Worm (Caenorhabditis elegans) whole organism, L2 larva: ENCODE data around the gene znf-598.
A peak's percentile ranks its signal among the peaks of the same experiment; 100 is the strongest.

Experiments
- C34F6.9 ChIP-seq: fragments of 150-350 bp; optimal IDR thresholded peaks from 2 replicates; lab custom pipeline; 2014; ENCODE audit warnings: missing biosample characterization, missing genetic modification characterization
- F13H6.1 ChIP-seq: sonication (generic microtip); optimal IDR thresholded peaks from 2 replicates; lab custom pipeline; 2016; ENCODE audit warnings: missing genetic modification characterization, missing compliant biosample characterization
- R02D3.7 ChIP-seq: fragments of 150-350 bp; optimal IDR thresholded peaks from 2 replicates; lab custom pipeline; 2014; ENCODE audit warnings: missing biosample characterization, missing genetic modification characterization
- Y55F3AM.14 ChIP-seq: fragments of 200-800 bp; sonication (Bioruptor generic); optimal IDR thresholded peaks from 2 replicates; lab custom pipeline; 2018; ENCODE audit warnings: mild to moderate bottlenecking, missing genetic modification characterization, missing compliant biosample characterization
- ZK546.5 ChIP-seq: sonication (generic microtip); optimal IDR thresholded peaks from 2 replicates; lab custom pipeline; 2017; ENCODE audit warnings: missing biosample characterization, missing genetic modification characterization
- alr-1 ChIP-seq: fragments of 150-350 bp; optimal IDR thresholded peaks from 2 replicates; lab custom pipeline; 2014; ENCODE audit warnings: missing biosample characterization, missing genetic modification characterization
- aly-2 ChIP-seq: fragments of 150-350 bp; optimal IDR thresholded peaks from 2 replicates; lab custom pipeline; 2014; ENCODE audit warnings: missing biosample characterization, missing genetic modification characterization
- ama-1 ChIP-seq: fragments of 150-350 bp; optimal IDR thresholded peaks from 2 replicates; lab custom pipeline; 2018; ENCODE audit warnings: inconsistent platforms
- blmp-1 ChIP-seq: sonication (generic microtip); optimal IDR thresholded peaks from 2 replicates; lab custom pipeline; 2017; ENCODE audit warnings: missing genetic modification characterization, mild to moderate bottlenecking, missing compliant biosample characterization, antibody characterized with exemption, moderate library complexity; ENCODE audit not compliant: insufficient read depth
- ceh-16 ChIP-seq: fragments of 150-350 bp; optimal IDR thresholded peaks from 2 replicates; lab custom pipeline; 2014; ENCODE audit warnings: missing biosample characterization, missing genetic modification characterization
- ceh-82 ChIP-seq: fragments of 150-350 bp; optimal IDR thresholded peaks from 2 replicates; lab custom pipeline; 2014; ENCODE audit warnings: missing biosample characterization, missing genetic modification characterization
- crh-2 ChIP-seq: sonication (generic microtip); optimal IDR thresholded peaks from 2 replicates; lab custom pipeline; 2017; ENCODE audit warnings: missing biosample characterization, missing genetic modification characterization
- dmd-4 ChIP-seq: sonication (generic microtip); optimal IDR thresholded peaks from 2 replicates; lab custom pipeline; 2017; ENCODE audit warnings: missing biosample characterization, missing genetic modification characterization
- egl-27 ChIP-seq: sonication (generic microtip); optimal IDR thresholded peaks from 3 replicates; lab custom pipeline; 2017; ENCODE audit warnings: missing biosample characterization, missing genetic modification reagents, missing genetic modification characterization
- elt-1 ChIP-seq: fragments of 150-350 bp; optimal IDR thresholded peaks from 2 replicates; lab custom pipeline; 2014; ENCODE audit warnings: missing biosample characterization, missing genetic modification characterization
- elt-3 ChIP-seq: sonication (generic microtip); optimal IDR thresholded peaks from 2 replicates; lab custom pipeline; 2017; ENCODE audit warnings: missing biosample characterization, missing genetic modification characterization
- fos-1 ChIP-seq: fragments of 150-350 bp; optimal IDR thresholded peaks from 2 replicates; lab custom pipeline; 2014; ENCODE audit warnings: missing biosample characterization, missing genetic modification characterization
- gmeb-1 ChIP-seq: fragments of 150-350 bp; optimal IDR thresholded peaks from 2 replicates; lab custom pipeline; 2014; ENCODE audit warnings: missing biosample characterization, missing genetic modification characterization
- lin-11 ChIP-seq: fragments of 150-350 bp; sonication (generic microtip); optimal IDR thresholded peaks from 2 replicates; lab custom pipeline; 2014; ENCODE audit warnings: missing biosample characterization, missing genetic modification characterization, inconsistent platforms, mixed read lengths
- lin-13 ChIP-seq: fragments of 150-350 bp; optimal IDR thresholded peaks from 2 replicates; lab custom pipeline; 2014; ENCODE audit warnings: missing biosample characterization, missing genetic modification reagents, missing genetic modification characterization
- lin-39 ChIP-seq: fragments of 150-350 bp; optimal IDR thresholded peaks from 2 replicates; lab custom pipeline; 2014; ENCODE audit warnings: missing biosample characterization, missing genetic modification reagents, missing genetic modification characterization
- lsy-2 ChIP-seq, 2 experiments: fragments of 150-350 bp in 1 of 2; sonication (generic microtip) in 1 of 2; optimal IDR thresholded peaks; 2 replicates each; lab custom pipeline; 2014 to 2017; ENCODE audit warnings: missing biosample characterization in 2 of 2, missing genetic modification characterization in 2 of 2
- mab-5 ChIP-seq: fragments of 150-350 bp; optimal IDR thresholded peaks from 2 replicates; lab custom pipeline; 2014; ENCODE audit warnings: missing biosample characterization, missing genetic modification characterization
- mbf-1 ChIP-seq: sonication (generic microtip); optimal IDR thresholded peaks from 2 replicates; lab custom pipeline; 2017; ENCODE audit warnings: missing biosample characterization, missing genetic modification characterization
- mdl-1 ChIP-seq, 2 experiments: fragments of 150-350 bp in 1 of 2; sonication (generic microtip) in 1 of 2; optimal IDR thresholded peaks; 2 replicates each; lab custom pipeline; 2017; ENCODE audit warnings: missing biosample characterization in 2 of 2, missing genetic modification characterization in 2 of 2
- nhr-10 ChIP-seq: sonication (generic microtip); optimal IDR thresholded peaks from 2 replicates; lab custom pipeline; 2017; ENCODE audit warnings: missing biosample characterization, missing genetic modification characterization
- nhr-11 ChIP-seq: fragments of 150-350 bp; optimal IDR thresholded peaks from 2 replicates; lab custom pipeline; 2014; ENCODE audit warnings: missing biosample characterization, missing genetic modification characterization
- nhr-12 ChIP-seq: fragments of 150-350 bp; optimal IDR thresholded peaks from 2 replicates; lab custom pipeline; 2014; ENCODE audit warnings: missing biosample characterization, missing genetic modification characterization
- nhr-129 ChIP-seq: fragments of 150-350 bp; optimal IDR thresholded peaks from 2 replicates; lab custom pipeline; 2014; ENCODE audit warnings: missing biosample characterization, missing genetic modification characterization
- nhr-21 ChIP-seq: fragments of 150-350 bp; optimal IDR thresholded peaks from 2 replicates; lab custom pipeline; 2014; ENCODE audit warnings: missing biosample characterization, missing genetic modification characterization
- nhr-237 ChIP-seq: fragments of 150-350 bp; optimal IDR thresholded peaks from 2 replicates; lab custom pipeline; 2014; ENCODE audit warnings: missing biosample characterization, missing genetic modification characterization
- nhr-25 ChIP-seq: fragments of 150-350 bp; sonication (generic microtip); optimal IDR thresholded peaks from 3 replicates; lab custom pipeline; 2014; ENCODE audit warnings: missing biosample characterization, missing genetic modification characterization
- nhr-77 ChIP-seq: fragments of 150-350 bp; optimal IDR thresholded peaks from 2 replicates; lab custom pipeline; 2014; ENCODE audit warnings: missing biosample characterization, missing genetic modification characterization
- peb-1 ChIP-seq: fragments of 150-350 bp; optimal IDR thresholded peaks from 2 replicates; lab custom pipeline; 2014; ENCODE audit warnings: missing biosample characterization, missing genetic modification characterization
- skn-1 ChIP-seq: sonication (generic microtip); optimal IDR thresholded peaks from 2 replicates; lab custom pipeline; 2017; ENCODE audit warnings: missing biosample characterization, missing genetic modification characterization
- sma-3 ChIP-seq: sonication (generic microtip); optimal IDR thresholded peaks from 2 replicates; lab custom pipeline; 2016; ENCODE audit warnings: missing genetic modification reagents, missing genetic modification characterization, missing compliant biosample characterization
- sma-9 ChIP-seq, 2 experiments: fragments of 150-350 bp in 1 of 2; sonication (generic microtip) in 1 of 2; optimal IDR thresholded peaks; 2 replicates each; lab custom pipeline; 2014 to 2016; ENCODE audit warnings: missing genetic modification characterization in 2 of 2, mild to moderate bottlenecking in 1 of 2, missing biosample characterization in 1 of 2, missing compliant biosample characterization in 1 of 2, missing genetic modification reagents in 1 of 2, moderate library complexity in 1 of 2
- snpc-4 ChIP-seq: fragments of 150-350 bp; optimal IDR thresholded peaks from 2 replicates; lab custom pipeline; 2014; ENCODE audit warnings: missing biosample characterization, missing genetic modification characterization
- unc-39 ChIP-seq: fragments of 150-350 bp; optimal IDR thresholded peaks from 2 replicates; lab custom pipeline; 2014; ENCODE audit warnings: missing biosample characterization, missing genetic modification characterization
- unc-55 ChIP-seq: fragments of 150-350 bp; sonication (generic microtip); optimal IDR thresholded peaks from 3 replicates; lab custom pipeline; 2014; ENCODE audit warnings: missing biosample characterization, missing genetic modification reagents, missing genetic modification characterization
- unc-62 ChIP-seq: fragments of 150-350 bp; optimal IDR thresholded peaks from 2 replicates; lab custom pipeline; 2014; ENCODE audit warnings: missing biosample characterization, missing genetic modification reagents, missing genetic modification characterization
- zag-1 ChIP-seq: fragments of 150-350 bp; optimal IDR thresholded peaks from 2 replicates; lab custom pipeline; 2014; ENCODE audit warnings: missing biosample characterization, missing genetic modification characterization
- ztf-1 ChIP-seq: fragments of 200-800 bp; sonication (Bioruptor generic); conservative IDR thresholded peaks from 2 replicates; pipeline ENCODE4 v1.3.6; 2022; ENCODE audit warnings: missing genetic modification characterization, missing compliant biosample characterization
- ztf-11 ChIP-seq: sonication (generic microtip); optimal IDR thresholded peaks from 2 replicates; lab custom pipeline; 2017; ENCODE audit warnings: missing biosample characterization, missing genetic modification characterization
- ztf-4 ChIP-seq: fragments of 150-350 bp; optimal IDR thresholded peaks from 2 replicates; lab custom pipeline; 2014; ENCODE audit warnings: missing biosample characterization, missing genetic modification characterization

The znf-598 gene

DNA sequence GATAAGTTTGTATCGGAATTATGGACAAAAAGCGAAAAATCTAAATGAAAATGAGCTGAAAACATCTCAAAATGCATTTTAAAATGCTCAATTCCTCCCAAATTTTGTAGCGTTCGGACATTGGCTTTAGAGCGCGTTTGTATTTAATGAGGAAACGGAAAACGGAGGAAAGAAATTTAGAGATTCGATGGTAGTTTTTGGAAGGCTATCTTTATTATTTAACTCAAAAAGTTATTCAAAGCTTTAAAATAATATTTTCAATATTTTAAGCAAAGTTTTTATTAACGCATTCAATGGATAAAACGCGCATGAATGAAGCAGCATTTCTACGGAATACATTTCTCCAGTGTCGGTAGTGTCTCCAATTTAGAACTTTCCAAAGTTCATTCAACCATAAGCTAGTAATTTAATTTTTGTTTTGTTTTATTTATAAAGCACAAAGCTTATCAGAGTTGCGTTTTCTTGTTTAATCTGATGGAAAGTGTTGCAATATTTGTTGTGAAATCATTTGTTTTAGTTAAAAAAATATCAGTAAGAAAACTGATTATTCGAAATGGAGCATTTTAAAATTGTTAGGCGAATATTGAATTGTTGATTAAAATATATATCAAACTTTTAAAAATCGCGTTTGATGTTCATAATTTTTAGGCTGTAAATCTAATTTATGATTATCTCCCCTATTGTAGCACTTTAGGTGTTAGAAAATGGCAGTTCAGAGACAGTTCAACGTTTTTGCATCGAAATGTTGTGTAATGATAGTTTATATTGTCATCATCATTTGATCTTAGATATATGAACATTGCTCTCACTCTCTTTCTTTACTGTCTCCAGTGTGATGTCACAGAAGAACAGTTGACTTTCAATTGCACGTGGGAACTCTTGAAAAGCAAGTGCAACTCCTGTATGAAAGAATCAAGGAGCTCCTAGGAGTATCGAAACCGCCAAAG, 47.3 kb downstream of the znf-598 start:
- TF ChIP-seq unc-55 (peak; percentile 77), nhr-11 (tag; lab: Kevin White, UChicago) (peak; percentile 57), nhr-237 (tag; lab: Kevin White, UChicago) (no peak), alr-1 (tag; lab: Kevin White, UChicago) (no peak), nhr-129 (tag; lab: Kevin White, UChicago) (peak; percentile 70), sma-9 (GFP tag; optimal IDR thresholded peaks at IDR 0.05; lab: Kevin White, UChicago) (peak; percentile 76), sma-9 (tag; optimal IDR thresholded peaks at IDR 0.05; lab: Kevin White, UChicago) (no peak), C34F6.9 (tag; lab: Kevin White, UChicago) (peak; percentile 96), F13H6.1 (tag; lab: Kevin White, UChicago) (peak; percentile 55), nhr-10 (tag; lab: Kevin White, UChicago) (no peak), R02D3.7 (tag; lab: Kevin White, UChicago) (no peak), ztf-1 (GFP tag; lab: Robert Waterston, UW) (no peak), snpc-4 (tag; lab: Kevin White, UChicago) (no peak), skn-1 (tag; lab: Kevin White, UChicago) (no peak), peb-1 (tag; lab: Kevin White, UChicago) (no peak), lin-39 (tag; lab: Kevin White, UChicago) (no peak), ama-1 (lab: Kevin White, UChicago) (no peak), Y55F3AM.14 (no peak), unc-62 (no peak), mdl-1 (tag; optimal IDR thresholded peaks at IDR 0.05; lab: Kevin White, UChicago) (peak in 1 of 2 experiments; percentile 23), sma-3 (GFP tag; lab: Kevin White, UChicago) (peak; percentile 73), nhr-77 (tag; lab: Kevin White, UChicago) (no peak), mab-5 (tag; lab: Kevin White, UChicago) (no peak), lin-11 (tag; lab: Kevin White, UChicago) (no peak), dmd-4 (tag; lab: Kevin White, UChicago) (no peak), mbf-1 (tag; lab: Kevin White, UChicago) (no peak), ztf-11 (tag; lab: Kevin White, UChicago) (no peak), fos-1 (tag; lab: Kevin White, UChicago) (peak; percentile 24), egl-27 (tag; lab: Kevin White, UChicago) (no peak), unc-39 (tag; lab: Kevin White, UChicago) (no peak), zag-1 (no peak), crh-2 (tag; lab: Kevin White, UChicago) (peak; percentile 42), gmeb-1 (tag; lab: Kevin White, UChicago) (peak; percentile 50), lin-13 (GFP tag; lab: Kevin White, UChicago) (peak; percentile 41), nhr-12 (tag; lab: Kevin White, UChicago) (no peak), aly-2 (tag; lab: Kevin White, UChicago) (no peak), nhr-25 (no peak), elt-1 (tag; lab: Kevin White, UChicago) (no peak), ztf-4 (tag; lab: Kevin White, UChicago) (peak; percentile 2), lsy-2 (tag; optimal IDR thresholded peaks at IDR 0.05; lab: Kevin White, UChicago) (peak; percentile 14 to 83), ZK546.5 (no peak), ceh-16 (no peak), elt-3 (no peak), nhr-21 (peak; percentile 12)
- TF ChIP-seq, all 48 proteins: peak for 15

DNA sequence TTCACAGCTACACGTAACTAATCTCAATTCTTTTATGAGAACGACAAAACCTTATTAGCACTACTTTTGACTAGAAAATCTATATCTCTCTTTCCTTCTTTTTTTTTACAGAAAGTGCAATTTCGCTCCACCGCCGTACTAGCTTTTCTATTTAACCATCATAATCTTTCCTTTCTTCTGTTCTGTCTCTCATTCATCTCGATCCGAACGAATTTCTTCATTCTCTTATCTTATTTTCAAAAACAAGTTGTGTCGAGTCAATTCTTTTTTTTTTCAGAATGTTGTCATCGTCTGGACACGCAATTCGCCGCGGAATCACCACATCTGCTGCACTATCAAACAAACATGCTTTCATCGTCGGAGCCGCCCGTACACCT, 47.9 kb downstream of the znf-598 start, which contains the start of gene kat-1:
Gene kat-1, plus strand, starts transcription at position 278 of the 377 bp plus-strand sequence.
- TF ChIP-seq blmp-1 (tag; lab: Kevin White, UChicago) (no peak), ztf-11 (tag; lab: Kevin White, UChicago) (no peak), unc-62 (no peak), mbf-1 (tag; lab: Kevin White, UChicago) (no peak), crh-2 (tag; lab: Kevin White, UChicago) (no peak), nhr-10 (tag; lab: Kevin White, UChicago) (no peak), zag-1 (no peak), ceh-82 (no peak), C34F6.9 (tag; lab: Kevin White, UChicago) (no peak), peb-1 (tag; lab: Kevin White, UChicago) (no peak), sma-9 (GFP tag; optimal IDR thresholded peaks at IDR 0.05; lab: Kevin White, UChicago) (no peak), sma-9 (tag; optimal IDR thresholded peaks at IDR 0.05; lab: Kevin White, UChicago) (no peak), skn-1 (tag; lab: Kevin White, UChicago) (no peak), nhr-25 (no peak), sma-3 (GFP tag; lab: Kevin White, UChicago) (no peak), lin-11 (tag; lab: Kevin White, UChicago) (no peak), nhr-12 (tag; lab: Kevin White, UChicago) (no peak)
- TF ChIP-seq, all 48 proteins: peak for 0
